Worm (Caenorhabditis elegans) whole organism, young adult: ENCODE measurements around the gene rbg-1.
"Not testable (repeated sequence)": the region's sequence is repeated elsewhere in the genome, so short reads cannot be mapped to it uniquely, and the experiment has no call there.

Source experiments
- B0261.1 ChIP-seq: sonication (generic microtip); optimal IDR thresholded peaks from 2 replicates; lab custom pipeline; 2016; ENCODE audit warnings: mild to moderate bottlenecking, missing genetic modification characterization, moderate library complexity, missing compliant biosample characterization
- F10E7.11 ChIP-seq: sonication (generic microtip); optimal IDR thresholded peaks from 2 replicates; lab custom pipeline; 2017; ENCODE audit warnings: mild to moderate bottlenecking, missing genetic modification characterization, moderate library complexity, missing compliant biosample characterization
- F52B5.7 ChIP-seq: sonication (generic microtip); optimal IDR thresholded peaks from 2 replicates; lab custom pipeline; 2016; ENCODE audit warnings: mild to moderate bottlenecking, missing genetic modification characterization, missing compliant biosample characterization
- F55B11.4 ChIP-seq: sonication (generic microtip); optimal IDR thresholded peaks from 2 replicates; lab custom pipeline; 2016; ENCODE audit warnings: missing compliant biosample characterization, missing genetic modification characterization, borderline replicate concordance; ENCODE audit not compliant: insufficient read depth
- K12H6.12 ChIP-seq: fragments of 200-800 bp; sonication (Bioruptor generic); optimal IDR thresholded peaks from 2 replicates; lab custom pipeline; 2018; ENCODE audit warnings: mild to moderate bottlenecking, missing genetic modification characterization, missing compliant biosample characterization
- Y53G8AR.9 ChIP-seq: fragments of 200-800 bp; sonication (Bioruptor generic); conservative IDR thresholded peaks from 2 replicates; pipeline ENCODE4 v1.3.6; 2022; ENCODE audit warnings: missing genetic modification reagents, missing genetic modification characterization, missing compliant biosample characterization
- aptf-2 ChIP-seq: fragments of 200-800 bp; sonication (Bioruptor generic); conservative IDR thresholded peaks from 2 replicates; pipeline ENCODE4 v1.3.6; 2022; ENCODE audit warnings: missing genetic modification reagents, missing genetic modification characterization, missing compliant biosample characterization
- athp-1 ChIP-seq: sonication (generic microtip); optimal IDR thresholded peaks from 2 replicates; lab custom pipeline; 2017; ENCODE audit warnings: mild to moderate bottlenecking, missing genetic modification characterization, missing compliant biosample characterization
- attf-3 ChIP-seq: fragments of 200-800 bp; sonication (Bioruptor generic); conservative IDR thresholded peaks from 2 replicates; pipeline ENCODE4 v1.3.6; 2022; ENCODE audit warnings: missing genetic modification reagents, missing genetic modification characterization, missing compliant biosample characterization
- attf-5 ChIP-seq: fragments of 200-800 bp; sonication (Bioruptor generic); optimal IDR thresholded peaks from 2 replicates; lab custom pipeline; 2018; ENCODE audit warnings: mild to moderate bottlenecking, missing genetic modification characterization, missing compliant biosample characterization
- attf-6 ChIP-seq: fragments of 200-800 bp; sonication (Bioruptor generic); IDR thresholded peaks from 2 replicates; pipeline ENCODE4 v1.3.6; 2022; ENCODE audit warnings: missing genetic modification reagents, missing genetic modification characterization, missing compliant biosample characterization
- cebp-1 ChIP-seq, 2 experiments: fragments of 200-800 bp in 1 of 2; sonication (Bioruptor generic) in 1 of 2; sonication (generic microtip) in 1 of 2; IDR thresholded peaks in 1 of 2; optimal IDR thresholded peaks in 1 of 2; 2 replicates each; pipeline versions ENCODE4 v1.3.6 to Lab custom; 2017 to 2022; ENCODE audit warnings: missing compliant biosample characterization in 2 of 2, missing genetic modification characterization in 2 of 2, mild to moderate bottlenecking in 1 of 2, missing genetic modification reagents in 1 of 2, moderate library complexity in 1 of 2
- cebp-2 ChIP-seq: fragments of 200-800 bp; sonication (Bioruptor generic); IDR thresholded peaks from 2 replicates; pipeline ENCODE4 v1.3.6; 2022; ENCODE audit warnings: missing genetic modification characterization, missing compliant biosample characterization
- ceh-40 ChIP-seq: fragments of 200-800 bp; sonication (Bioruptor generic); IDR thresholded peaks from 2 replicates; pipeline ENCODE4 v1.3.6; 2022; ENCODE audit warnings: missing genetic modification characterization, missing compliant biosample characterization
- ceh-79 ChIP-seq: sonication (generic microtip); optimal IDR thresholded peaks from 2 replicates; lab custom pipeline; 2017; ENCODE audit warnings: mild to moderate bottlenecking, missing genetic modification characterization, missing compliant biosample characterization
- dpff-1 ChIP-seq: sonication (generic microtip); optimal IDR thresholded peaks from 2 replicates; lab custom pipeline; 2017; ENCODE audit warnings: mild to moderate bottlenecking, missing genetic modification characterization, missing compliant biosample characterization
- dpl-1 ChIP-seq: fragments of 150-350 bp; optimal IDR thresholded peaks from 2 replicates; lab custom pipeline; 2014; ENCODE audit warnings: missing biosample characterization, missing genetic modification reagents, missing genetic modification characterization
- efl-1 ChIP-seq: fragments of 150-350 bp; optimal IDR thresholded peaks from 2 replicates; lab custom pipeline; 2014; ENCODE audit warnings: missing biosample characterization, missing genetic modification reagents, missing genetic modification characterization
- egl-18 ChIP-seq: fragments of 200-800 bp; sonication (Bioruptor generic); IDR thresholded peaks from 2 replicates; pipeline ENCODE4 v1.3.6; 2022; ENCODE audit warnings: missing genetic modification reagents, missing genetic modification characterization, missing compliant biosample characterization
- ets-4 ChIP-seq: fragments of 200-800 bp; sonication (Bioruptor generic); optimal IDR thresholded peaks from 2 replicates; lab custom pipeline; 2018; ENCODE audit warnings: mild to moderate bottlenecking, missing genetic modification characterization, missing compliant biosample characterization
- hrde-1 ChIP-seq: sonication (generic microtip); optimal IDR thresholded peaks from 2 replicates; lab custom pipeline; 2016; ENCODE audit warnings: missing genetic modification characterization, mild to moderate bottlenecking, missing compliant biosample characterization, moderate library complexity, missing genotype, missing genetic modification reagents, borderline replicate concordance
- let-607 ChIP-seq, 2 experiments: fragments of 200-800 bp in 1 of 2; sonication (Bioruptor generic) in 1 of 2; sonication (generic microtip) in 1 of 2; optimal IDR thresholded peaks; 2 replicates each; lab custom pipeline; 2016 to 2018; ENCODE audit warnings: mild to moderate bottlenecking in 2 of 2, missing compliant biosample characterization in 2 of 2, missing genetic modification characterization in 2 of 2, moderate library complexity in 2 of 2, missing genotype in 1 of 2
- lsl-1 ChIP-seq: fragments of 200-800 bp; sonication (Bioruptor generic); optimal IDR thresholded peaks from 2 replicates; lab custom pipeline; 2018; ENCODE audit warnings: mild to moderate bottlenecking, missing genetic modification characterization, moderate library complexity, missing compliant biosample characterization
- madf-8 ChIP-seq: fragments of 200-800 bp; sonication (Bioruptor generic); conservative IDR thresholded peaks from 2 replicates; pipeline ENCODE4 v1.3.6; 2022; ENCODE audit warnings: missing genetic modification reagents, missing genetic modification characterization, missing compliant biosample characterization
- mcd-1 ChIP-seq: fragments of 200-800 bp; sonication (Bioruptor generic); IDR thresholded peaks from 2 replicates; pipeline ENCODE4 v1.3.6; 2022; ENCODE audit warnings: missing genetic modification reagents, missing genetic modification characterization, missing compliant biosample characterization
- nhr-179 ChIP-seq: sonication (generic microtip); optimal IDR thresholded peaks from 2 replicates; lab custom pipeline; 2016; ENCODE audit warnings: mild to moderate bottlenecking, missing genetic modification characterization, missing compliant biosample characterization
- nhr-80 ChIP-seq: sonication (generic microtip); optimal IDR thresholded peaks from 2 replicates; lab custom pipeline; 2016; ENCODE audit warnings: missing genetic modification characterization, missing compliant biosample characterization
- rcor-1 ChIP-seq: fragments of 200-800 bp; sonication (Bioruptor generic); IDR thresholded peaks from 2 replicates; pipeline ENCODE4 v1.3.6; 2022; ENCODE audit warnings: missing genetic modification reagents, missing genetic modification characterization, missing compliant biosample characterization
- sea-2 ChIP-seq: fragments of 200-800 bp; sonication (Bioruptor generic); IDR thresholded peaks from 2 replicates; pipeline ENCODE4 v1.3.6; 2022; ENCODE audit warnings: missing genetic modification characterization, missing compliant biosample characterization
- unc-130 ChIP-seq: sonication (generic microtip); optimal IDR thresholded peaks from 2 replicates; lab custom pipeline; 2016; ENCODE audit warnings: missing genetic modification reagents, missing genetic modification characterization, missing compliant biosample characterization
- zfh-2 ChIP-seq: fragments of 200-800 bp; sonication (Bioruptor generic); conservative IDR thresholded peaks from 2 replicates; pipeline ENCODE4 v1.3.6; 2022; ENCODE audit warnings: missing genetic modification reagents, missing genetic modification characterization, missing compliant biosample characterization
- ztf-22 ChIP-seq: fragments of 200-800 bp; sonication (Bioruptor generic); optimal IDR thresholded peaks from 2 replicates; lab custom pipeline; 2018; ENCODE audit warnings: mild to moderate bottlenecking, missing genetic modification characterization, moderate library complexity, missing compliant biosample characterization
- ztf-28 ChIP-seq: fragments of 200-800 bp; sonication (Bioruptor generic); IDR thresholded peaks from 2 replicates; pipeline ENCODE4 v1.3.6; 2022; ENCODE audit warnings: missing genetic modification reagents, missing genetic modification characterization, missing compliant biosample characterization

rbg-1 gene

DNA sequence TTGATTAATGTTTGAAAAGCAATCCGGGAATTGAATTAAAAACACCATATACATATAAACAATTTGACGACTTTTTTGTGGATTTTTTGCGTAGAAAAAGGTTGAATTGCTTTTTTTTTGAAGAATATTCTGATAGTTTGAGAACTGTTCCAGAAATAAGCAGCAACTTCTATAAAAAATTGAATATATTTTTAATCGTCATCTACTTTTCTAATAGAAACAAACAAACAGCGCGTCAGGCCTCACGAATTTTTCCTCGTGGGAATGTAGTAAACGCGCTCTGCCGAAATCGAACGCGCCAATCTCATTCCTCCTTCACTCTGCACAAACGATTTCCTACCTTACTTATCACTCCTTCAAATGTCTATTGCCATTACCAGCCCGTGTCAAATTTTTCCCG lies 19.1 kb upstream of the rbg-1 start, which contains the start of gene rgs-11:
rgs-11 (plus strand) TSS at position 301 of the 400 bp plus-strand sequence.
- TF ChIP-seq aptf-2 (GFP tag; lab: Robert Waterston, UW) = peak; percentile 66; the same call in 1 of the 2 replicates
- TF ChIP-seq egl-18 (GFP tag; lab: Robert Waterston, UW) = no peak

DNA sequence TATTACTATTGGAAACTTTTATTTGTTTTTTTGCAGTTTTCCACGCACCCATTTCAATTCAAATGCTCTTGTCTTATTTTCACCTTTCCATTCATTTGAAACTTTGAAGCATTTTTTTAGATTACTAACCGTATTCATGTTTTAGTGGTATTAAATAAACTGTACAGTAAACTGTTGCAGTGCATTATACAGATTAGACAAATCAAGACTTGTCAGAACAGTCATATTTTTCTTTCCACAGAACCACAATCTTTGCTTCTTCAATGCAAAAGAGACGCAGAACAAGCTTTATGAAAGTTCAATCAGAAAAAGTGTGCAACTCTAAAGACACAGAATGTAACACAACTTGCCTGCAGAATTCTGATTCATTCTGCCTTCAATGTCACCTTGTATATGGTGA lies 17.6 kb upstream of the rbg-1 start, which contains the start of gene F45B8.5:
F45B8.5 (plus strand) TSS at position 301 of the 400 bp plus-strand sequence.
- no peak for TF ChIP-seq F55B11.4 (tag; lab: Kevin White, UChicago)
- TF ChIP-seq madf-8 (GFP tag; lab: Robert Waterston, UW) = no peak

DNA sequence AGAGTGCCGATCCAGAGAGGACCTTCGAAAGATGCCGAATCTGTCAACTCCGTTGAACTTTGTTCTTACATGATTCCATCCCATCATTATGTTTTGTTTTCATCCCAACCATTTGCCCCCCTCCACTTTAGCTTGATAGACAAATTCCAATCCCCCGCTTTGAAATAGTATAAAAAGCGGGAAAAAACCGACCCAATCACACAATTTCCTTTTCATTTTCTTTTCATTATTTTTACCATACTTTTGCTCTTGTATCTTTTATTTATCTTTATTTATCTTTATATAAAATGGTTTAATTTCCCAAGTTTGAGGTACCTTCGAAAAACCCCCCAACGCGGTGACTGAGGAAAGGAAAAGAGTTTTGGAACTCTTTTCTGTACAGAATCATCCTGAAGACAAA lies 16.8 kb upstream of the rbg-1 start, which contains the start of gene F20D1.22:
F20D1.22 (plus strand) TSS at position 301 of the 400 bp plus-strand sequence.
- not testable (repeated sequence) for TF ChIP-seq ceh-40 (GFP tag; lab: Robert Waterston, UW); rcor-1 (GFP tag; lab: Robert Waterston, UW); F52B5.7 (tag; lab: Kevin White, UChicago)

ce11 chrX:14969615-14970014 lies 13.7 kb upstream of the rbg-1 start:
- TF ChIP-seq let-607 (tag; optimal IDR thresholded peaks at IDR 0.05; lab: Kevin White, UChicago) (peak in 1 of 2 experiments; percentile 18), nhr-80 (tag; lab: Kevin White, UChicago) (peak; percentile 73), Y53G8AR.9 (GFP tag; lab: Robert Waterston, UW) (0 out of 2 replicates have a peak, but pooled peaks have one; percentile 39), unc-130 (GFP tag; lab: Kevin White, UChicago) (no peak), ets-4 (GFP tag; lab: Kevin White, UChicago) (no peak)
- TF ChIP-seq, all 124 proteins: peak for 3

ce11 chrX:14970221-14970801 lies 13.0 kb upstream of the rbg-1 start, which contains the start of the genes flwr-1 and tbc-1:
Gene flwr-1, minus strand, starts transcription at chrX:14970271.
Gene tbc-1, plus strand, starts transcription at chrX:14970751.
- TF ChIP-seq K12H6.12 (tag; lab: Kevin White, UChicago) (no peak), attf-3 (GFP tag; lab: Robert Waterston, UW) (peak; percentile 90), dpl-1 (GFP tag; lab: Kevin White, UChicago) (no peak), hrde-1 (tag; lab: Kevin White, UChicago) (no peak), athp-1 (tag; lab: Kevin White, UChicago) (no peak), ztf-28 (GFP tag; lab: Robert Waterston, UW) (no peak), B0261.1 (tag; lab: Kevin White, UChicago) (no peak), ceh-79 (tag; lab: Kevin White, UChicago) (no peak), sea-2 (GFP tag; lab: Robert Waterston, UW) (no peak), attf-5 (GFP tag; lab: Kevin White, UChicago) (peak; percentile 35), cebp-1 (GFP tag; IDR thresholded peaks at IDR 0.05; lab: Robert Waterston, UW) (no peak), cebp-1 (tag; optimal IDR thresholded peaks at IDR 0.05; lab: Kevin White, UChicago) (peak; percentile 38), nhr-179 (tag; lab: Kevin White, UChicago) (no peak), cebp-2 (GFP tag; lab: Robert Waterston, UW) (no peak), attf-6 (no peak), nhr-80 (tag; lab: Kevin White, UChicago) (peak; percentile 58), lsl-1 (GFP tag; lab: Kevin White, UChicago) (no peak), F10E7.11 (no peak), let-607 (tag; optimal IDR thresholded peaks at IDR 0.05; lab: Kevin White, UChicago) (peak; percentile 90 to 92), mcd-1 (GFP tag; lab: Robert Waterston, UW) (0 out of 2 replicates have a peak, but pooled peaks have one; percentile 8), unc-130 (GFP tag; lab: Kevin White, UChicago) (no peak), ztf-22 (GFP tag; lab: Kevin White, UChicago) (no peak), zfh-2 (peak; percentile 36; the same call in 1 of the 2 replicates), efl-1 (GFP tag; lab: Kevin White, UChicago) (no peak), dpff-1 (tag; lab: Kevin White, UChicago) (no peak)
